Worm (Caenorhabditis elegans) whole organism, L2 larva: Measurements from ENCODE around the gene tag-321.

Experiments
- nhr-11 ChIP-seq: fragments of 150-350 bp; optimal IDR thresholded peaks from 2 replicates; lab custom pipeline; 2014; ENCODE audit warnings: missing biosample characterization, missing genetic modification characterization
- unc-55 ChIP-seq: fragments of 150-350 bp; sonication (generic microtip); optimal IDR thresholded peaks from 3 replicates; lab custom pipeline; 2014; ENCODE audit warnings: missing biosample characterization, missing genetic modification reagents, missing genetic modification characterization
- zag-1 ChIP-seq: fragments of 150-350 bp; optimal IDR thresholded peaks from 2 replicates; lab custom pipeline; 2014; ENCODE audit warnings: missing biosample characterization, missing genetic modification characterization

DNA sequence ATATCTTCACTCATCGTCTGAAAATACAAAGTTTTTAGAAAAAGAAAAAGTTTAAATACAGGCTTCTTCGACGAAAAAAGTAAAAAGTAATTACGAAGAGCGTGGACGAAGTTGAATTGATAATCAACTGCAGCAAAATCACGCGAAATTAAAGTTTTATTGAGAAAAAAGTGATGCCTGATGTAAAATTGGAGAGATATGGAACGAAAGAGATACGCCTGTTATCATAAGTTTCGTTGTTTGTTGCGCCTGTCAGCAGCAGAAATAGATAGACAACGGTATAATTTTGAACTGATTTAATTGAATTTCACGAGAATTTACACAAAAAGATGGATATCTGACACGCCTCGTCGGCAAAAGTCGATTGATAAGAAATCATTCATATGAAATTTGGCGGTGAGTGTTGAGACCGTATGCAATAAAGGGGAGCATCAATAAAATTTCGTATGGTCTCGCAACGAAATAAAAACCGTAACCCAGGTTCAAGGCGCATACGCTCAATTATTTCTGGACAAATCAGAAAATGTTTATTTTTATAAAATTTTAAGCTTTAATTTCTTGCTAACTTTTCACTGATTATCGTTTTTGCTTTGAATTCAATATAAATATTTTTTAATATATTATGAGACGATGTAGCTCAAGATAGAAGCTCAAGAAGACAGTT lies 45.8 kb upstream of the tag-321 start, which contains the start of gene C06A6.4:
- TF ChIP-seq nhr-11 (tag; lab: Kevin White, UChicago) (no peak), unc-55 (no peak), zag-1 (tag; lab: Kevin White, UChicago) (no peak)
